Fruit fly (Drosophila melanogaster) whole organism, wandering third instar larva: ENCODE data around the gene CG13305.

Source experiments
- CG9705 ChIP-seq: fragments of 200-800 bp; sonication (Bioruptor generic); optimal IDR thresholded peaks from 2 replicates; lab custom pipeline; 2018; ENCODE audit warnings: missing biosample characterization, mild to moderate bottlenecking, missing genetic modification characterization
- Dfd ChIP-seq: fragments of >200 bp; optimal IDR thresholded peaks from 2 replicates; lab custom pipeline; 2017; ENCODE audit warnings: missing biosample characterization, missing genetic modification characterization
- Hr78 ChIP-seq: fragments of >200 bp; optimal IDR thresholded peaks from 2 replicates; lab custom pipeline; 2017; ENCODE audit warnings: missing biosample characterization, missing genetic modification characterization
- Hr83 ChIP-seq: fragments of 200-300 bp; sonication (Bioruptor generic); optimal IDR thresholded peaks from 2 replicates; lab custom pipeline; 2016; ENCODE audit warnings: missing biosample characterization, mild to moderate bottlenecking, missing genetic modification characterization, moderate library complexity; ENCODE audit not compliant: poor library complexity, severe bottlenecking
- Mio ChIP-seq: sonication (Bioruptor generic); optimal IDR thresholded peaks from 2 replicates; lab custom pipeline; 2016; ENCODE audit warnings: missing biosample characterization, missing genetic modification characterization
- Myc ChIP-seq: fragments of >200 bp; optimal IDR thresholded peaks from 2 replicates; lab custom pipeline; 2017
- Vsx2 ChIP-seq: fragments of 200-300, 225-300 bp; sonication (Bioruptor generic); optimal IDR thresholded peaks from 2 replicates; lab custom pipeline; 2018; ENCODE audit warnings: missing biosample characterization, missing genetic modification characterization; ENCODE audit not compliant: partially characterized antibody
- br ChIP-seq: fragments of 200-800 bp; sonication (Bioruptor generic); optimal IDR thresholded peaks from 2 replicates; lab custom pipeline; 2016; ENCODE audit warnings: missing biosample characterization, missing genetic modification characterization
- dmrt93B ChIP-seq: fragments of 200-800 bp; sonication (Bioruptor generic); optimal IDR thresholded peaks from 2 replicates; lab custom pipeline; 2018; ENCODE audit warnings: missing biosample characterization, mild to moderate bottlenecking, missing genetic modification characterization
- jim ChIP-seq: fragments of 175-275, 200-325 bp; sonication (Bioruptor generic); optimal IDR thresholded peaks from 2 replicates; lab custom pipeline; 2016; ENCODE audit warnings: missing biosample characterization, mild to moderate bottlenecking, missing genetic modification characterization
- lola ChIP-seq: fragments of >200 bp; optimal IDR thresholded peaks from 2 replicates; lab custom pipeline; 2017; ENCODE audit warnings: missing biosample characterization, missing genetic modification characterization
- sage ChIP-seq: fragments of 200-800 bp; sonication (Bioruptor generic); optimal IDR thresholded peaks from 2 replicates; lab custom pipeline; 2016; ENCODE audit warnings: missing biosample characterization, mild to moderate bottlenecking, missing genetic modification characterization

dm6 chr3L:8666098-8666497 is 19.5 kb upstream of the CG13305 start:
- TF ChIP-seq Myc (lab: Kevin White, UChicago) (no peak), Mio (no peak), dmrt93B (GFP tag; lab: Kevin White, UChicago) (no peak), lola (GFP tag; lab: Kevin White, UChicago) (no peak), br (GFP tag; lab: Kevin White, UChicago) (no peak), Hr78 (no peak), sage (no peak), Vsx2 (no peak), Dfd (GFP tag; lab: Kevin White, UChicago) (no peak), jim (GFP tag; lab: Kevin White, UChicago) (no peak), CG9705 (GFP tag; lab: Kevin White, UChicago) (no peak), Hr83 (no peak)
